Worm (Caenorhabditis elegans) whole organism, mixed stage, embryonic: ENCODE measurements around the gene F25B3.4.

Experiments
- blmp-1 ChIP-seq: fragments of 150-350 bp; optimal IDR thresholded peaks from 2 replicates; lab custom pipeline; 2014; ENCODE audit warnings: missing biosample characterization, missing genetic modification characterization
- cnd-1 ChIP-seq: fragments of 200-800 bp; sonication (Bioruptor generic); optimal IDR thresholded peaks from 2 replicates; lab custom pipeline; 2018; ENCODE audit warnings: mild to moderate bottlenecking, missing genetic modification characterization, missing compliant biosample characterization
- lsy-2 ChIP-seq: fragments of 150-350 bp; optimal IDR thresholded peaks from 2 replicates; lab custom pipeline; 2014; ENCODE audit warnings: missing biosample characterization, missing genetic modification characterization
- pha-4 ChIP-seq: fragments of 150-350 bp; optimal IDR thresholded peaks from 2 replicates; lab custom pipeline; 2018; ENCODE audit warnings: missing biosample characterization, missing genetic modification reagents, missing genetic modification characterization
- sem-2 ChIP-seq: fragments of 200-800 bp; sonication (Bioruptor generic); optimal IDR thresholded peaks from 2 replicates; lab custom pipeline; 2018; ENCODE audit warnings: mild to moderate bottlenecking, missing genetic modification characterization, missing compliant biosample characterization

- TF ChIP-seq blmp-1 = no peak
- TF ChIP-seq pha-4 (tag; lab: Kevin White, UChicago) = no peak
- TF ChIP-seq sem-2 (GFP tag; lab: Kevin White, UChicago) = no peak
- no peak for TF ChIP-seq cnd-1
- TF ChIP-seq lsy-2 = no peak
Measured at ce11 chrV:9616687-9617086, 48.1 kb upstream of the F25B3.4 start.
